Worm (Caenorhabditis elegans) whole organism, midembryonic: ENCODE results near the gene F37B12.3.

ENCODE experiments used
- T22C8.4 ChIP-seq: fragments of 200-800 bp; sonication (Bioruptor generic); IDR thresholded peaks from 2 replicates; pipeline ENCODE4 v1.3.6; 2022; ENCODE audit warnings: missing genetic modification characterization, missing compliant biosample characterization
- cog-1 ChIP-seq: sonication (generic microtip); optimal IDR thresholded peaks from 2 replicates; lab custom pipeline; 2016; ENCODE audit warnings: missing genetic modification characterization, missing compliant biosample characterization
- flt-1 ChIP-seq: fragments of 200-800 bp; sonication (Bioruptor generic); IDR thresholded peaks from 2 replicates; pipeline ENCODE4 v1.3.6; 2022; ENCODE audit warnings: missing genetic modification characterization, missing compliant biosample characterization
- klf-2 ChIP-seq: fragments of 200-800 bp; sonication (Bioruptor generic); conservative IDR thresholded peaks from 2 replicates; pipeline ENCODE4 v1.3.6; 2022; ENCODE audit warnings: missing genetic modification reagents, missing genetic modification characterization, missing compliant biosample characterization
- med-1 ChIP-seq: sonication (generic microtip); optimal IDR thresholded peaks from 2 replicates; lab custom pipeline; 2017; ENCODE audit warnings: missing genetic modification characterization, mild to moderate bottlenecking, missing compliant biosample characterization, antibody characterized with exemption, missing genetic modification reagents; ENCODE audit not compliant: insufficient read depth
- ref-1 ChIP-seq: fragments of 200-800 bp; sonication (Bioruptor generic); conservative IDR thresholded peaks from 2 replicates; pipeline ENCODE4 v1.3.6; 2022; ENCODE audit warnings: missing genetic modification reagents, missing genetic modification characterization, missing compliant biosample characterization
- tab-1 ChIP-seq: fragments of 200-800 bp; sonication (Bioruptor generic); IDR thresholded peaks from 2 replicates; pipeline ENCODE4 v1.3.6; 2022; ENCODE audit warnings: missing genetic modification characterization, missing compliant biosample characterization
- ztf-23 ChIP-seq: fragments of 200-800 bp; sonication (Bioruptor generic); IDR thresholded peaks from 2 replicates; pipeline ENCODE4 v1.3.6; 2022; ENCODE audit warnings: missing genetic modification reagents, missing genetic modification characterization, missing compliant biosample characterization
- ztf-29 ChIP-seq: fragments of 200-800 bp; sonication (Bioruptor generic); IDR thresholded peaks from 2 replicates; pipeline ENCODE4 v1.3.6; 2022; ENCODE audit warnings: missing genetic modification reagents, missing genetic modification characterization, missing compliant biosample characterization

The F37B12.3 gene

DNA sequence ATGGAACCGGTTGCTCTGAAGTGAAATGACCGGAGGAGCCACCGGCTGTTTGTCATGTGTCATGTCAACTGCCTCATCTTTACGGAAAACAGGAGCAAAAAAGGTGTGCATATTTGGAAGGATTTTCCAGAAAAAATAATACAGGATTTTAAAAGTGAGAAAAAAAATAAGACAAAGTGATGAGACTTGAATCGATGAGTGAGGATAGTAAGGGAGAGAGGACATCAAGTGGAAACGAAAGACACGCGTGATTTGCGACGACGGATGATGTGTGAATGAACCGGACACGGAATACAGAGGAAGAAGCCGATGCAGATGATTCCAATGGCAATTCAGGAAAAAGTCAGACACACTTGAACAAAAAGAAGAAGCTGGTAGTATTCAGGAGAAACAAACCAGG, 16.9 kb downstream of the F37B12.3 start:
- no peak for TF ChIP-seq cog-1
- TF ChIP-seq flt-1 (GFP tag; lab: Robert Waterston, UW): no peak
- TF ChIP-seq ref-1 (GFP tag; lab: Robert Waterston, UW): no peak
- no peak for TF ChIP-seq ztf-23 (GFP tag; lab: Robert Waterston, UW)
- no peak for TF ChIP-seq med-1 (GFP tag; lab: Kevin White, UChicago)
- TF ChIP-seq tab-1: no peak
- TF ChIP-seq ztf-29 (GFP tag; lab: Robert Waterston, UW): no peak
- no peak for TF ChIP-seq klf-2 (GFP tag; lab: Robert Waterston, UW)
- TF ChIP-seq T22C8.4 (GFP tag; lab: Robert Waterston, UW): no peak

DNA sequence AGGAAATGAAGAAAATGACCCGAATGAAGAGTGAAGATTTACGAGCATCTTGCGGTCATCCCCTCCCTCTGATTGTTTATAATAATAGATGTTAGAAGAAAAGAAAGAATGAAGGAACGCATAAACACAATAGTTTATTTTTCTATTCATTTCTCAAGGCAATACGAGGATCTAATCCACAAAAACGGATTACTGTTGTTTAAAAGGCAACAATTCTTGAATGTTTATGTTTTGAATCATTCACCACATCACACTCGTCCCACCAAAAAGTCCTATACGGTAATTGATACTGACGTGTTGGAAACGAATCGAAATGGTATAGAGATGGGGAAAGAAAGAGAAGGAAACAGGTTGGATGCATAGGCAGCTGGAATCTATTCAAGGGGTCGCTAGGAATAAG, 19.6 kb downstream of the F37B12.3 start:
- TF ChIP-seq ztf-23 (GFP tag; lab: Robert Waterston, UW) (no peak), ztf-29 (GFP tag; lab: Robert Waterston, UW) (no peak), T22C8.4 (GFP tag; lab: Robert Waterston, UW) (no peak), med-1 (GFP tag; lab: Kevin White, UChicago) (no peak), klf-2 (GFP tag; lab: Robert Waterston, UW) (no peak), tab-1 (no peak), ref-1 (GFP tag; lab: Robert Waterston, UW) (no peak), flt-1 (GFP tag; lab: Robert Waterston, UW) (no peak), cog-1 (no peak)

DNA sequence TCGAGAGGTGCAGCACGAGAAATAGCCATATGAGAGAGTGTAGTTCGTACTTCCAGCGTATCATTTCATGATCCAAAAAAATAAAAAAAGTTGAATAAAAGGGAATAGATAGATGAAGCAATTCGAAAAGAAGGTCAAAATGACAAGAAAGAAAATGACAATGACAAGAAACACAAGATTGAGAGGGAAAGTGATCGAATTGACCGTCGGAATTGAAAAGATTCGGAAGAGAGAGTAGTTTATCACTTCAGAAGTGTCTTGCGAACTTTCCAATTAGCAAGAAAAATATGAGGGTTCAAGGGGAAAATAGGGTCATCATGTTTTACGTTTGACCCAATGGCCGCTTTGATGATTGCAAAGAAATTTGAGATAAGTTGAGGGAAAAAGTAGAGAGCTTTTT, 21.5 kb downstream of the F37B12.3 start, which contains the start of gene dep-1:
Gene dep-1, minus strand, starts transcription at position 95 of the 400 bp plus-strand sequence.
- no peak for TF ChIP-seq flt-1 (GFP tag; lab: Robert Waterston, UW)

DNA sequence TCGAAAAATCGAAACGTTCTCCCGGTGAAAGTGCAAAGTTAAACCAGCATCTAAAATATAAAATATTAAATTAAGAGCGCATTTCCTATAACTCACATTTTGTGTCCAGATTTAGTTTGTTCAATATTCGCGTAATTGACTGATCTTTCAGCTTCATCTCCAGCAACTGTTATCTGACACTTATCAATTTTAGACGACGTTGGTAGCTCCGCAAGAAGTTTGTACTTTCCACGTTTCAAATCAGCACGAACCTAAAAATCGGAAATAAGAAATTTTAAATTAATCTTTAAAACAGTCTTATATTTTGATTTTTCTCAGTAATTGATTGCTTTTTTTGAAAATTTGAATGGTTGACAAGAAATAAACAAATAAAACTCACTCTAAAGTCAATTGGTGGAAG, 23.6 kb downstream of the F37B12.3 start:
- TF ChIP-seq ztf-23 (GFP tag; lab: Robert Waterston, UW) (no peak), klf-2 (GFP tag; lab: Robert Waterston, UW) (no peak), ztf-29 (GFP tag; lab: Robert Waterston, UW) (no peak), flt-1 (GFP tag; lab: Robert Waterston, UW) (no peak), cog-1 (no peak), tab-1 (no peak), ref-1 (GFP tag; lab: Robert Waterston, UW) (no peak), med-1 (GFP tag; lab: Kevin White, UChicago) (no peak), T22C8.4 (GFP tag; lab: Robert Waterston, UW) (no peak)

DNA sequence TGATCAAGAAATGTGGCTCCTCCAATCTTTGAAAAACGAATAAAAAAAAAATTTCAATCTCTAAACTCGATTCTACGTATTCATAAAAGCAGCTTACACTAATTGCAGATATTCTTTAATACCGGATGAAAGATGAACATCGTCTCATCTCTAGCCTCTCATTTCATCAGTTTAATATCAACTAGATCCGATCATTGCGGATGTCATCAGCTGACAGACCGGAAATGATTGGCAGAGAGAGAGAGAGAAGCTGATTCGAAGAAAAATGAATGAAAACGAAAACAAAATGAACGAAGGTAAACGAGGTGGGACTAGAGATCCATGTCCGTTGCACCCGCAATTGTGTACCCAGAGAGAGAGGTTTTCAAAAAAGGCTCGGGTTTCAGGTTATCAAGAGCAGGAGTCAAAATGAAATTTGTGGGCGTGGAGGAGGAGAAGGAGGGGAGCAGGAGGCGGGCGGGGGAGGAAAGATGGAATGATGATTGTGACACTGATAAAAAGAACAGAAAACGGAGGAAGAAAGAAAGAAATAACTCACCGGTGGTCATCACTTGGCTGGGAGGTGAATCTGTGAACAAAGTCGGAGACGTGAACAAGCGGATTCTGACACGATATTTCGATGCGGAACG, 26.2 kb downstream of the F37B12.3 start:
- no peak for TF ChIP-seq tab-1
- TF ChIP-seq cog-1: no peak
- no peak for TF ChIP-seq ref-1 (GFP tag; lab: Robert Waterston, UW)
- no peak for TF ChIP-seq ztf-29 (GFP tag; lab: Robert Waterston, UW)
- no peak for TF ChIP-seq T22C8.4 (GFP tag; lab: Robert Waterston, UW)
- TF ChIP-seq klf-2 (GFP tag; lab: Robert Waterston, UW): no peak
- TF ChIP-seq flt-1 (GFP tag; lab: Robert Waterston, UW): no peak
- no peak for TF ChIP-seq ztf-23 (GFP tag; lab: Robert Waterston, UW)
- TF ChIP-seq med-1 (GFP tag; lab: Kevin White, UChicago): no peak

DNA sequence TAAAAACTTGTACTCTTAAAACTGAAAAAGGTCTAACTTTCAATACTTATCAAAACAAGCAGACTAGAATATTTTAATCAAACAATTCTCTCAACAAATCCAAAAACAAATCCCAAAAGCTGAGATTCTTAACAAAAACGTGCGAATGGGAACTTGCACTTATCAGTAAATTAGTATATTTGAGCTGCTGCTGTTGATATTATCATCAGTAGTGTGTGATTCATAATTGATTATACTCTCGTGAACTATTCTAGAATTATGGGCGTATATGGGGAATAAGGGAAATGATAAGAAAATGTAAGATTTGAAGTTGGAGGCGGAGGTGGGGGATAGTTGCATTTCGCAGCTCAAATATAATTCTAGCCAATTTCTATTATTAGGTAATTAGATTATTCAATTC, 27.0 kb downstream of the F37B12.3 start:
- no peak for TF ChIP-seq ztf-29 (GFP tag; lab: Robert Waterston, UW)
- no peak for TF ChIP-seq cog-1
- no peak for TF ChIP-seq ztf-23 (GFP tag; lab: Robert Waterston, UW)

DNA sequence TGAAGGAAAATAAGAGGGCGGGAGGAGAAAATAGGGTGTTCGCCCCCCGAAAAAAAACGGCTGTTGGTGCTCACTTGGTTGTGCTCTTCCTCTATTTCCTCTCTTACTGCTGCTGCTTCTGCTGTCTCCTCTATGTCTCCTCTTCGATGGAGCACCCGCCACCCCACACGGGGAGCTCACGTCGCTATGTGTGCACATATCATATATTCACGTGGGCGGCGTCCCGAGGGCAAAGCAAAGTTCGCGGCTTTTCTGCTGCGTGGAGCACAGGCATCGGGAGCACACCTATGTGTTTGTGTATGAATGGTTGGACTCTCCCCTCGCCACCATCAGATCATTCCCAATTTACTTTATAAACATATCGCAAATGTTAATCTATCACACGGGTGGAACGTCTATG, 27.9 kb downstream of the F37B12.3 start:
- TF ChIP-seq tab-1: no peak
- 0 out of 2 replicates have a peak, but pooled peaks have one; percentile 34 for TF ChIP-seq ztf-23 (GFP tag; lab: Robert Waterston, UW)
- TF ChIP-seq ref-1 (GFP tag; lab: Robert Waterston, UW): no peak

DNA sequence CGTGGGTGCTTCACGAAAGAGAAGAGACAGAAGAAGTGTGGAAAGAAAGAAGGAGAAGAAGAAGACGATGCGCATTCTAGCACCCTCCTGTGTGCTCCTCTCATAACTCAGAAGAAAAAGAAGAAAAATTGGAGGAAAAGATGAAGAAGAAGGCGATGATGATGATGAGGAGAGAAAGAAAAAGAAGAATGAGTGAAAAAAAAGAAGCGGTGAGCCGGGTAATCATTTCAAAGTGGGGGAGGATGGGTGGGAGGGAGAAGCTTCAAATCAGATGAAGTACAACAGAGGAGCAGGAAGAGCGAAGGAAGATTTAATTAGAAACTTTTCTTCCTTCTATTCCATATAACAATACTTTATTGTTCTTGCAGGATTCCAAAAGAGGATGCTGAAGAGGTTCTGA, 30.5 kb downstream of the F37B12.3 start:
- TF ChIP-seq T22C8.4 (GFP tag; lab: Robert Waterston, UW) (no peak), ztf-29 (GFP tag; lab: Robert Waterston, UW) (no peak), cog-1 (no peak), klf-2 (GFP tag; lab: Robert Waterston, UW) (no peak), ref-1 (GFP tag; lab: Robert Waterston, UW) (no peak), flt-1 (GFP tag; lab: Robert Waterston, UW) (no peak), med-1 (GFP tag; lab: Kevin White, UChicago) (no peak)

DNA sequence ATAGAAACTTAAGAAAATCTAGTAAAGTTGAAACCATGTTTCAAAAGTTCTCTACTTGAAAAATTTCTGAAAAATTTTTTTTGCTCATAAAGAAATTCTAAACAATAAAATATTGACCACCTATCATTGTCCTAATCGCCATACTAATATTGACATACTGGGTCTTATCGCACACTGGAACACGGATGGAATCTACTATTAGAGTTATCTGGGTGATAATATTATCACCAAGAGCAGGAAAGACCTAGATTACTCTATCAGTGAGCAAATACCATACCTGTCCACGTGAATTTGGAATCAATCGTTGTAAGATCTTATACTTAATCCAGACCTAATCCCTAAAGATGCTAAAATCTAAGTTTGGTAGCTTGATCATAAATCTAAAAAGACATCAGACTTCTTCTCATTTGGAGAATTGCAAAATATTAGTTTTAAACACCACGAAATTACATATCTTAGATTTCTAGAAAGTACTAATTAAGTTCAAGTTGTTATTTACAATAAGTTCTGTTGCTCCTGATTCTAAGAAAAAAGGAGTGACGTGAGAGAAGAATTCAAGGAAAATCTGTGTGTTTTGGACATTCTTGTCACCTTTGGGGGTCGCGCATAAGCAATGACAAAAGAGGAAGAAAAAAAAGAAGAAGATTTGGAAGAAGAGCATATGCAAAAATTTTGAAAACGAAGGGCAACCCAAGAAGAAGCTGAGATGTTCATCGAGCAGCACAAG, 31.1 kb downstream of the F37B12.3 start:
- TF ChIP-seq ref-1 (GFP tag; lab: Robert Waterston, UW) (no peak), tab-1 (no peak), med-1 (GFP tag; lab: Kevin White, UChicago) (no peak), flt-1 (GFP tag; lab: Robert Waterston, UW) (no peak), ztf-23 (GFP tag; lab: Robert Waterston, UW) (no peak), T22C8.4 (GFP tag; lab: Robert Waterston, UW) (no peak), klf-2 (GFP tag; lab: Robert Waterston, UW) (no peak), cog-1 (no peak), ztf-29 (GFP tag; lab: Robert Waterston, UW) (no peak)

DNA sequence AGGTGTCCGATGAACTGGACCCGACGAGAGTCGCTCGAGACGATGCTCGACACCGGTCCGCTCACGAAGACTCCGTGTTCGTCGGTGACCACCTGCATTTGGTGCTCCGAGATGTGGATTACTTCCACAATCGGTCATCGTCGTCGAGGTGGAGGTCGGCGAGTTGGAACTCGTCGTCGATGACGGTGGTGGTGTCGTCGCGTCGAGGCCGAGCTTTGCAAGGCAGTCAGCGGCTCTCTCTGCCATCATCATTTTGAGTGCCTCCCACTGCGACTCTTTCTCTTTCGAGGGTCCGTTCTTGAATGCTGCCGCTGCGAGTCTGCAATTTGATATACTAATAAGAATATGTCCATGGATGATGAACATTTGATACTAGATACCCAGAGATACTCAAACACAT, 33.5 kb downstream of the F37B12.3 start:
- TF ChIP-seq ztf-23 (GFP tag; lab: Robert Waterston, UW) (no peak), T22C8.4 (GFP tag; lab: Robert Waterston, UW) (no peak)
